Worm (Caenorhabditis elegans) whole organism, young adult: ENCODE results near the gene cha-1.

Source experiments
- B0336.3 ChIP-seq: fragments of 200-800 bp; sonication (Bioruptor generic); IDR thresholded peaks from 2 replicates; pipeline ENCODE4 v1.3.6; 2022; ENCODE audit warnings: missing genetic modification characterization, missing compliant biosample characterization
- Y67H2A.10 ChIP-seq: fragments of 200-800 bp; sonication (Bioruptor generic); conservative IDR thresholded peaks from 2 replicates; pipeline ENCODE4 v1.3.6; 2022; ENCODE audit warnings: missing genetic modification reagents, missing genetic modification characterization, missing compliant biosample characterization
- ama-1 ChIP-seq, 3 experiments: fragments of 150-350 bp in 1 of 3; sonication (generic microtip) in 2 of 3; optimal IDR thresholded peaks; 2 replicates each; lab custom pipeline; 2014 to 2018; ENCODE audit warnings: missing biosample characterization in 2 of 3, missing genetic modification characterization in 2 of 3, missing genetic modification reagents in 2 of 3
- mel-28 ChIP-seq: sonication (generic microtip); optimal IDR thresholded peaks from 2 replicates; lab custom pipeline; 2016; ENCODE audit warnings: borderline replicate concordance, mild to moderate bottlenecking, missing genetic modification characterization, missing compliant biosample characterization
- mes-4 ChIP-seq: sonication (generic microtip); optimal IDR thresholded peaks from 2 replicates; lab custom pipeline; 2016; ENCODE audit warnings: missing genotype, missing genetic modification characterization, missing compliant biosample characterization
- nhr-90 ChIP-seq: sonication (generic microtip); optimal IDR thresholded peaks from 2 replicates; lab custom pipeline; 2016; ENCODE audit warnings: missing genotype, mild to moderate bottlenecking, missing genetic modification characterization, missing compliant biosample characterization
- snpc-1.1 ChIP-seq: sonication (generic microtip); optimal IDR thresholded peaks from 2 replicates; lab custom pipeline; 2017; ENCODE audit warnings: missing genetic modification characterization, mild to moderate bottlenecking, missing compliant biosample characterization, antibody characterized with exemption, moderate library complexity, missing genotype, missing genetic modification reagents; ENCODE audit not compliant: insufficient read depth
- tlf-1 ChIP-seq: fragments of 200-800 bp; sonication (Bioruptor generic); optimal IDR thresholded peaks from 2 replicates; lab custom pipeline; 2018; ENCODE audit warnings: mild to moderate bottlenecking, missing genetic modification characterization, missing compliant biosample characterization

- TF ChIP-seq nhr-90 (tag; lab: Kevin White, UChicago): no peak
- TF ChIP-seq ama-1 (optimal IDR thresholded peaks at IDR 0.05; lab: Kevin White, UChicago): no peak
- TF ChIP-seq ama-1 (GFP tag; optimal IDR thresholded peaks at IDR 0.05; lab: Kevin White, UChicago): no peak
- TF ChIP-seq mel-28: no peak
- no peak for TF ChIP-seq snpc-1.1 (tag; lab: Kevin White, UChicago)
- no peak for TF ChIP-seq Y67H2A.10 (GFP tag; lab: Robert Waterston, UW)
- TF ChIP-seq mes-4: no peak
- TF ChIP-seq B0336.3 (GFP tag; lab: Robert Waterston, UW): no peak
- TF ChIP-seq tlf-1 (GFP tag; lab: Kevin White, UChicago): no peak
Observed at ce11 chrIV:3653420-3653823, 28.9 kb upstream of the cha-1 start.
